Worm (Caenorhabditis elegans) whole organism, mixed stage, embryonic: Measurements from ENCODE around the gene srd-4.

ENCODE experiments used
- lin-13 ChIP-seq: fragments of 150-350 bp; optimal IDR thresholded peaks from 2 replicates; lab custom pipeline; 2014; ENCODE audit warnings: missing biosample characterization, missing genetic modification characterization
- zip-8 ChIP-seq: fragments of 150-350 bp; optimal IDR thresholded peaks from 2 replicates; lab custom pipeline; 2014; ENCODE audit warnings: missing biosample characterization, missing genetic modification characterization

- TF ChIP-seq zip-8 (tag; lab: Kevin White, UChicago) = no peak
- TF ChIP-seq lin-13 (tag; lab: Kevin White, UChicago) = no peak
Observed at ce11 chrV:12181310-12181709, 3.4 kb upstream of the srd-4 start, which contains the start of gene elpc-3.
